Fruit fly (Drosophila melanogaster) whole organism, embryonic: ENCODE data around the gene CG7139.

Experiments used
- CG10543 ChIP-seq: fragments of 200-800 bp; sonication (Bioruptor generic); optimal IDR thresholded peaks from 3 replicates; lab custom pipeline; 2017; ENCODE audit warnings: missing biosample characterization, mild to moderate bottlenecking, missing genetic modification characterization, moderate library complexity
- CG11093 ChIP-seq: fragments of 200-800 bp; sonication (Bioruptor generic); IDR thresholded peaks from 3 replicates; pipeline ENCODE4 v1.3.6; 2022; ENCODE audit warnings: missing biosample characterization, missing genetic modification characterization
- CG11695 ChIP-seq: fragments of 200-800 bp; sonication (Bioruptor generic); IDR thresholded peaks from 3 replicates; pipeline ENCODE4 v1.3.6; 2022; ENCODE audit warnings: missing biosample characterization, missing genetic modification characterization
- CG14860 ChIP-seq: fragments of 200-800 bp; sonication (Bioruptor generic); IDR thresholded peaks from 3 replicates; pipeline ENCODE4 v1.3.6; 2022; ENCODE audit warnings: missing biosample characterization, missing genetic modification characterization; ENCODE audit not compliant: partially characterized antibody
- CG17186 ChIP-seq: fragments of 200-800 bp; sonication (Bioruptor generic); optimal IDR thresholded peaks from 3 replicates; lab custom pipeline; 2017; ENCODE audit warnings: missing biosample characterization, missing genetic modification reagents, missing genetic modification characterization
- CG18599 ChIP-seq: fragments of 200-800 bp; sonication (Bioruptor generic); optimal IDR thresholded peaks from 3 replicates; lab custom pipeline; 2017; ENCODE audit warnings: missing biosample characterization, missing genetic modification characterization, mild to moderate bottlenecking, moderate library complexity, missing genetic modification reagents
- CG32532 ChIP-seq: fragments of 200-800 bp; sonication (Bioruptor generic); IDR thresholded peaks from 2 replicates; pipeline ENCODE4 v1.3.6; 2022; ENCODE audit warnings: missing biosample characterization, missing genetic modification characterization
- CG32767 ChIP-seq: fragments of 200-800 bp; sonication (Bioruptor generic); IDR thresholded peaks from 2 replicates; pipeline ENCODE4 v1.3.6; 2022; ENCODE audit warnings: missing biosample characterization, missing genetic modification characterization
- CG4282 ChIP-seq: fragments of 200-800 bp; sonication (Bioruptor generic); optimal IDR thresholded peaks from 2 replicates; lab custom pipeline; 2016; ENCODE audit warnings: missing biosample characterization, missing genetic modification characterization
- CG4617 ChIP-seq: fragments of 200-800 bp; sonication (Bioruptor generic); optimal IDR thresholded peaks from 3 replicates; lab custom pipeline; 2016; ENCODE audit warnings: missing biosample characterization, missing genetic modification characterization, borderline replicate concordance
- CG4820 ChIP-seq: fragments of 200-800 bp; sonication (Bioruptor generic); optimal IDR thresholded peaks from 3 replicates; lab custom pipeline; 2016; ENCODE audit warnings: missing biosample characterization, missing genetic modification characterization
- CG5180 ChIP-seq: fragments of 200-800 bp; sonication (Bioruptor generic); optimal IDR thresholded peaks from 3 replicates; lab custom pipeline; 2017; ENCODE audit warnings: missing biosample characterization, missing genetic modification characterization, mild to moderate bottlenecking, moderate library complexity, missing genetic modification reagents
- CG5953 ChIP-seq: fragments of 200-800 bp; sonication (Bioruptor generic); IDR thresholded peaks from 2 replicates; pipeline ENCODE4 v1.3.6; 2022; ENCODE audit warnings: missing biosample characterization, missing genetic modification characterization
- CG7357 ChIP-seq: fragments of 200-800 bp; sonication (Bioruptor generic); IDR thresholded peaks from 3 replicates; pipeline ENCODE4 v1.3.6; 2022; ENCODE audit warnings: missing biosample characterization, missing genetic modification characterization
- CG7786 ChIP-seq: fragments of 200-800 bp; sonication (Bioruptor generic); optimal IDR thresholded peaks from 2 replicates; lab custom pipeline; 2016; ENCODE audit warnings: missing biosample characterization, missing genetic modification characterization
- CG8281 ChIP-seq: fragments of 200-800 bp; sonication (Bioruptor generic); optimal IDR thresholded peaks from 2 replicates; lab custom pipeline; 2018; ENCODE audit warnings: missing biosample characterization, mild to moderate bottlenecking, missing genetic modification characterization, moderate library complexity
- CG8290 ChIP-seq, 3 experiments: fragments of 200-800 bp; sonication (Bioruptor generic); optimal IDR thresholded peaks; 2 replicates each; lab custom pipeline; 2016 to 2019; ENCODE audit warnings: missing biosample characterization in 3 of 3, missing genetic modification characterization in 3 of 3, mild to moderate bottlenecking in 2 of 3, moderate library complexity in 1 of 3
- CG8388 ChIP-seq: fragments of 200-800 bp; sonication (Bioruptor generic); optimal IDR thresholded peaks from 2 replicates; lab custom pipeline; 2019; ENCODE audit warnings: missing biosample characterization, mild to moderate bottlenecking, missing genetic modification characterization, moderate library complexity
- CG9727 ChIP-seq: fragments of 200-800 bp; sonication (Bioruptor generic); optimal IDR thresholded peaks from 3 replicates; lab custom pipeline; 2017; ENCODE audit warnings: missing biosample characterization, mild to moderate bottlenecking, missing genetic modification characterization
- Dip2 ChIP-seq: fragments of 200-800 bp; sonication (Bioruptor generic); IDR thresholded peaks from 2 replicates; pipeline ENCODE4 v1.3.6; 2022; ENCODE audit warnings: missing biosample characterization, missing genetic modification characterization
- E2f1 ChIP-seq: fragments of 200-800 bp; sonication (Bioruptor generic); IDR thresholded peaks from 2 replicates; pipeline ENCODE4 v1.3.6; 2022; ENCODE audit warnings: missing biosample characterization, missing genetic modification characterization
- HHEX ChIP-seq: fragments of 200-800 bp; sonication (Bioruptor generic); optimal IDR thresholded peaks from 3 replicates; lab custom pipeline; 2017; ENCODE audit warnings: missing biosample characterization, mild to moderate bottlenecking, missing genetic modification characterization, missing genetic modification reagents
- HmgD ChIP-seq: fragments of 200-800 bp; sonication (Bioruptor generic); optimal IDR thresholded peaks from 3 replicates; lab custom pipeline; 2016; ENCODE audit warnings: missing biosample characterization, missing genetic modification characterization
- Hmr ChIP-seq: fragments of 200-800 bp; sonication (Bioruptor generic); optimal IDR thresholded peaks from 3 replicates; lab custom pipeline; 2017; ENCODE audit warnings: mild to moderate bottlenecking, missing biosample characterization, missing genetic modification reagents, missing genetic modification characterization
- Hsf ChIP-seq: fragments of 200-800 bp; sonication (Bioruptor generic); optimal IDR thresholded peaks from 3 replicates; lab custom pipeline; 2016; ENCODE audit warnings: missing biosample characterization, missing genetic modification characterization
- Med ChIP-seq: fragments of 200-800 bp; sonication (Bioruptor generic); peaks from one replicate; lab custom pipeline; 2016; ENCODE audit warnings: missing biosample characterization, missing genetic modification characterization, mild to moderate bottlenecking, inconsistent platforms, moderate library complexity
- Meics ChIP-seq: fragments of 200-800 bp; sonication (Bioruptor generic); optimal IDR thresholded peaks from 2 replicates; lab custom pipeline; 2017; ENCODE audit warnings: missing biosample characterization, mild to moderate bottlenecking, missing genetic modification characterization
- NFAT ChIP-seq: fragments of 200-800 bp; sonication (Bioruptor generic); IDR thresholded peaks from 2 replicates; pipeline ENCODE4 v1.3.6; 2022; ENCODE audit warnings: missing biosample characterization, missing genetic modification characterization
- NfI ChIP-seq: fragments of 200-800 bp; sonication (Bioruptor generic); optimal IDR thresholded peaks from 3 replicates; lab custom pipeline; 2018; ENCODE audit warnings: missing biosample characterization, mild to moderate bottlenecking, missing genetic modification characterization, moderate library complexity
- Sry-β ChIP-seq: fragments of 200-800 bp; sonication (Bioruptor generic); optimal IDR thresholded peaks from 2 replicates; lab custom pipeline; 2018; ENCODE audit warnings: missing biosample characterization, mild to moderate bottlenecking, missing genetic modification characterization, moderate library complexity
- Stat92E ChIP-seq, 3 experiments: fragments of >200 bp in 2 of 3; fragments of 200-800 bp in 1 of 3; sonication (Bioruptor generic) in 1 of 3; optimal IDR thresholded peaks; 2 replicates each; lab custom pipeline; 2017 to 2019; ENCODE audit warnings: missing biosample characterization in 3 of 3, missing genetic modification characterization in 3 of 3, mild to moderate bottlenecking in 1 of 3, moderate library complexity in 1 of 3
- ac ChIP-seq: fragments of 200-800 bp; sonication (Bioruptor generic); optimal IDR thresholded peaks from 3 replicates; lab custom pipeline; 2017; ENCODE audit warnings: missing biosample characterization, mild to moderate bottlenecking, missing genetic modification characterization
- ase ChIP-seq: fragments of 200-800 bp; sonication (Bioruptor generic); IDR thresholded peaks from 3 replicates; pipeline ENCODE4 v1.3.6; 2022; ENCODE audit warnings: missing biosample characterization, missing genetic modification characterization
- ash1 ChIP-seq: fragments of 200-800 bp; sonication (Bioruptor generic); optimal IDR thresholded peaks from 2 replicates; lab custom pipeline; 2018; ENCODE audit warnings: missing biosample characterization, mild to moderate bottlenecking, missing genetic modification characterization
- az2 ChIP-seq: fragments of 200-800 bp; sonication (Bioruptor generic); optimal IDR thresholded peaks from 3 replicates; lab custom pipeline; 2016; ENCODE audit warnings: missing biosample characterization, missing genetic modification characterization
- dan ChIP-seq: fragments of 200-800 bp; sonication (Bioruptor generic); IDR thresholded peaks from 2 replicates; pipeline ENCODE4 v1.3.6; 2022; ENCODE audit warnings: missing biosample characterization, missing genetic modification characterization
- disco-r ChIP-seq: fragments of 200-800 bp; sonication (Bioruptor generic); optimal IDR thresholded peaks from 2 replicates; lab custom pipeline; 2016; ENCODE audit warnings: missing biosample characterization, missing genetic modification characterization
- eyg ChIP-seq: fragments of 200-800 bp; sonication (Bioruptor generic); optimal IDR thresholded peaks from 3 replicates; lab custom pipeline; 2016; ENCODE audit warnings: missing biosample characterization, missing genetic modification characterization
- fu2 ChIP-seq: fragments of 200-800 bp; sonication (Bioruptor generic); optimal IDR thresholded peaks from 2 replicates; lab custom pipeline; 2016; ENCODE audit warnings: missing biosample characterization, missing genetic modification characterization
- hbn ChIP-seq: fragments of 200-800 bp; sonication (Bioruptor generic); IDR thresholded peaks from 2 replicates; pipeline ENCODE4 v1.3.6; 2022; ENCODE audit warnings: missing biosample characterization, missing genetic modification characterization; ENCODE audit not compliant: partially characterized antibody
- inv ChIP-seq: fragments of 200-800 bp; sonication (Bioruptor generic); IDR thresholded peaks from 2 replicates; pipeline ENCODE4 v1.3.6; 2022; ENCODE audit warnings: missing biosample characterization, missing genetic modification characterization; ENCODE audit not compliant: partially characterized antibody
- jing ChIP-seq: fragments of 200-800 bp; sonication (Bioruptor generic); optimal IDR thresholded peaks from 2 replicates; lab custom pipeline; 2018; ENCODE audit warnings: missing biosample characterization, mild to moderate bottlenecking, missing genetic modification characterization
- klu ChIP-seq: fragments of 200-800 bp; sonication (Bioruptor generic); IDR thresholded peaks from 2 replicates; pipeline ENCODE4 v1.3.6; 2022; ENCODE audit warnings: missing biosample characterization, missing genetic modification characterization
- mirr ChIP-seq: fragments of 200-800 bp; sonication (Bioruptor generic); optimal IDR thresholded peaks from 3 replicates; lab custom pipeline; 2018; ENCODE audit warnings: missing biosample characterization, mild to moderate bottlenecking, missing genetic modification characterization
- prd ChIP-seq, 3 experiments: fragments of >200 bp in 2 of 3; fragments of 200-800 bp in 1 of 3; sonication (Bioruptor generic) in 1 of 3; optimal IDR thresholded peaks in 2 of 3; IDR thresholded peaks in 1 of 3; 2 replicates in 2 of 3; 3 replicates in 1 of 3; pipeline versions ENCODE4 v1.3.6 to Lab custom; 2017 to 2022; ENCODE audit warnings: missing biosample characterization in 1 of 3, missing genetic modification characterization in 1 of 3
- sd ChIP-seq: fragments of 200-800 bp; sonication (Bioruptor generic); optimal IDR thresholded peaks from 3 replicates; lab custom pipeline; 2018; ENCODE audit warnings: missing biosample characterization, mild to moderate bottlenecking, missing genetic modification characterization, moderate library complexity
- stc ChIP-seq: fragments of 200-800 bp; sonication (Bioruptor generic); IDR thresholded peaks from 2 replicates; pipeline ENCODE4 v1.3.6; 2022; ENCODE audit warnings: missing biosample characterization, missing genetic modification characterization
- tgo ChIP-seq: fragments of 200-800 bp; sonication (Bioruptor generic); IDR thresholded peaks from 3 replicates; pipeline ENCODE4 v1.3.6; 2022; ENCODE audit warnings: missing biosample characterization, missing genetic modification characterization
- wdn ChIP-seq: fragments of 200-800 bp; sonication (Bioruptor generic); IDR thresholded peaks from 2 replicates; pipeline ENCODE4 v1.3.6; 2022; ENCODE audit warnings: missing biosample characterization, missing genetic modification characterization

The CG7139 gene

DNA sequence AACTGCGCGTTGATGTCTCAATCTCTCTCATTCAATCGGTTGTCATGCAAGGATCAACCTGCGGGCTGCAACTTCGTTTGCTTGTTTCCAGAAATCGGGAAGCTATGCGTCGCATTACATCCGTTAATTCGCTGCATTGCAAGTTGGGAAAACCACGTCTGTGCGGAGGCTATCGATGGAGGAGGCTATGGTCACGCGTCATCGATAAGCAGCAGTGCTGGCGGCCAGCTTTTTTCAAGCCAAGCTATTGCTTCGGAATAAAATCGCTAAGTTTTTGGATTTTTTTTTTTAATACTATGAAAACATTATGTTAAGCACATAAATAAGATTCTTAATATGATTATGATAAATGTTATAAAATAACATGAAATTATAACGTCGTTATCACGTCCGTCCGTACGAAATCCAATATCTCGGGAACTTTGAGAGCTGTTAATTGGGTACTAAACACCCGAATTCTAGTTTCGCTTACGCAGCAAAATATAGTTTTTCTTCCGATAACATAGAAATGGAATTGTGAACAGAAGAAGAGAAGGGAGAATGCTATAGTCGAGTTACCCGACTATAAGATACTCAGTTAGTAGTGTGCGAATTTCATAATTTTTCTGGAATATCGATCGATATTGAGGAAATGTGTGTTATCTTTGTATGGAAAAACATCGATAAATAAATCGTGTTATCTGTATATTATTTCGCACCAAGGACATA is at the start of gene CG7139:
CG7139 (minus strand) TSS at position 162 of the 708 bp plus-strand sequence.
- TF ChIP-seq CG8388 (GFP tag; lab: Kevin White, UChicago): no peak
- peak; percentile 17 for TF ChIP-seq Hmr (GFP tag; lab: Kevin White, UChicago)
- no peak for TF ChIP-seq CG18599 (GFP tag; lab: Kevin White, UChicago)
- TF ChIP-seq CG10543 (GFP tag; lab: Kevin White, UChicago): peak; percentile 45
- TF ChIP-seq CG8290 (GFP tag; optimal IDR thresholded peaks at IDR 0.05; lab: Kevin White, UChicago): peak; percentile 50
- TF ChIP-seq CG8290 (tag; optimal IDR thresholded peaks at IDR 0.05; lab: Kevin White, UChicago): peak; percentile 54 to 69
- no peak for TF ChIP-seq sd (tag; lab: Kevin White, UChicago)
- no peak for TF ChIP-seq CG4820
- peak; percentile 56 for TF ChIP-seq Med (GFP tag; lab: Kevin White, UChicago)
- no peak for TF ChIP-seq CG32532
- TF ChIP-seq prd (optimal IDR thresholded peaks at IDR 0.05; lab: Kevin White, UChicago): no peak
- no peak for TF ChIP-seq prd (GFP tag; IDR thresholded peaks at IDR 0.05; lab: Robert Waterston, UW)
- TF ChIP-seq ase (GFP tag; lab: Robert Waterston, UW): no peak
- no peak for TF ChIP-seq Dip2 (GFP tag; lab: Robert Waterston, UW)
- TF ChIP-seq disco-r: no peak
- TF ChIP-seq CG4282 (GFP tag; lab: Kevin White, UChicago): no peak
- peak; percentile 53 for TF ChIP-seq hbn (GFP tag; lab: Robert Waterston, UW)
- no peak for TF ChIP-seq stc
- no peak for TF ChIP-seq dan (GFP tag; lab: Robert Waterston, UW)
- no peak for TF ChIP-seq wdn
- peak; percentile 70 for TF ChIP-seq CG4617
- TF ChIP-seq ash1 (GFP tag; lab: Kevin White, UChicago): no peak
- TF ChIP-seq klu: no peak
- no peak for TF ChIP-seq fu2 (GFP tag; lab: Kevin White, UChicago)
- no peak for TF ChIP-seq Meics (GFP tag; lab: Kevin White, UChicago)
- TF ChIP-seq CG11695 (GFP tag; lab: Robert Waterston, UW): no peak
- TF ChIP-seq az2 (GFP tag; lab: Kevin White, UChicago): no peak
- TF ChIP-seq CG7357 (GFP tag; lab: Robert Waterston, UW): no peak
- no peak for TF ChIP-seq CG11093 (GFP tag; lab: Robert Waterston, UW)
- no peak for TF ChIP-seq tgo (GFP tag; lab: Robert Waterston, UW)
- TF ChIP-seq eyg (GFP tag; lab: Kevin White, UChicago): no peak
- TF ChIP-seq CG9727 (GFP tag; lab: Kevin White, UChicago): no peak
- TF ChIP-seq ac (GFP tag; lab: Kevin White, UChicago): no peak
- no peak for TF ChIP-seq CG8281 (tag; lab: Kevin White, UChicago)
- peak; percentile 62 for TF ChIP-seq CG14860 (GFP tag; lab: Robert Waterston, UW)
- no peak for TF ChIP-seq HHEX (GFP tag; lab: Kevin White, UChicago)
- no peak for TF ChIP-seq mirr (GFP tag; lab: Kevin White, UChicago)
- no peak for TF ChIP-seq Hsf
- TF ChIP-seq CG17186 (GFP tag; lab: Kevin White, UChicago): no peak
- no peak for TF ChIP-seq CG32767 (GFP tag; lab: Robert Waterston, UW)
- peak; percentile 46; the same call in 1 of the 2 replicates for TF ChIP-seq inv (GFP tag; lab: Robert Waterston, UW)
- TF ChIP-seq CG5180 (GFP tag; lab: Kevin White, UChicago): no peak
- TF ChIP-seq CG7786: no peak
- TF ChIP-seq NfI (GFP tag; lab: Kevin White, UChicago): no peak
- TF ChIP-seq E2f1 (GFP tag; lab: Robert Waterston, UW): no peak
- TF ChIP-seq Stat92E (GFP tag; optimal IDR thresholded peaks at IDR 0.05; lab: Kevin White, UChicago): no peak
- no peak for TF ChIP-seq NFAT (GFP tag; lab: Robert Waterston, UW)
- peak; percentile 94 for TF ChIP-seq Sry-β (GFP tag; lab: Kevin White, UChicago)
- TF ChIP-seq CG5953 (GFP tag; lab: Robert Waterston, UW): no peak
- no peak for TF ChIP-seq HmgD (GFP tag; lab: Kevin White, UChicago)
- TF ChIP-seq jing (GFP tag; lab: Kevin White, UChicago): no peak
